Fruit fly (Drosophila melanogaster) whole organism, prepupa: ENCODE results near the gene CG7530.

Experiments used
- CG10631 ChIP-seq: fragments of 200-800 bp; sonication (Bioruptor generic); optimal IDR thresholded peaks from 2 replicates; lab custom pipeline; 2016; ENCODE audit warnings: missing biosample characterization, missing genetic modification characterization
- CG11294 ChIP-seq: fragments of 200-800 bp; sonication (Bioruptor generic); IDR thresholded peaks from 2 replicates; pipeline ENCODE4 v1.3.6; 2022; ENCODE audit warnings: missing biosample characterization, missing genetic modification characterization
- CG15336 ChIP-seq: fragments of 200-800 bp; sonication (Bioruptor generic); IDR thresholded peaks from 2 replicates; pipeline ENCODE4 v1.3.6; 2022; ENCODE audit warnings: missing biosample characterization, missing genetic modification characterization
- CG1621 ChIP-seq: fragments of 200-800 bp; sonication (Bioruptor generic); optimal IDR thresholded peaks from 3 replicates; lab custom pipeline; 2018; ENCODE audit warnings: missing biosample characterization, mild to moderate bottlenecking, missing genetic modification characterization
- CG16779 ChIP-seq: fragments of 200-800 bp; sonication (Bioruptor generic); optimal IDR thresholded peaks from 3 replicates; lab custom pipeline; 2017; ENCODE audit warnings: missing biosample characterization, mild to moderate bottlenecking, missing genetic modification characterization
- CG31627 ChIP-seq: fragments of 200-800 bp; sonication (Bioruptor generic); optimal IDR thresholded peaks from 3 replicates; lab custom pipeline; 2016; ENCODE audit warnings: missing biosample characterization, missing genetic modification characterization
- CG32006 ChIP-seq: fragments of 200-800 bp; sonication (Bioruptor generic); optimal IDR thresholded peaks from 3 replicates; lab custom pipeline; 2017; ENCODE audit warnings: missing biosample characterization, mild to moderate bottlenecking, missing genetic modification characterization
- CG34406 ChIP-seq: fragments of 200-800 bp; sonication (Bioruptor generic); optimal IDR thresholded peaks from 3 replicates; lab custom pipeline; 2016; ENCODE audit warnings: missing biosample characterization, missing genetic modification characterization
- CG4318 ChIP-seq: fragments of 200-800 bp; sonication (Bioruptor generic); optimal IDR thresholded peaks from 3 replicates; lab custom pipeline; 2017; ENCODE audit warnings: missing biosample characterization, mild to moderate bottlenecking, missing genetic modification characterization
- CG6163 ChIP-seq: fragments of 200-800 bp; sonication (Bioruptor generic); IDR thresholded peaks from 3 replicates; pipeline ENCODE4 v1.3.6; 2022; ENCODE audit warnings: missing biosample characterization, missing genetic modification characterization
- CG6276 ChIP-seq: fragments of 200-800 bp; sonication (Bioruptor generic); optimal IDR thresholded peaks from 2 replicates; lab custom pipeline; 2017; ENCODE audit warnings: missing biosample characterization, mild to moderate bottlenecking, missing genetic modification characterization
- CG6792 ChIP-seq: fragments of 200-800 bp; sonication (Bioruptor generic); optimal IDR thresholded peaks from 3 replicates; lab custom pipeline; 2016; ENCODE audit warnings: missing biosample characterization, missing genetic modification characterization
- CG6808 ChIP-seq: fragments of 200-800 bp; sonication (Bioruptor generic); optimal IDR thresholded peaks from 3 replicates; lab custom pipeline; 2017; ENCODE audit warnings: missing biosample characterization, missing genetic modification characterization, mild to moderate bottlenecking, moderate library complexity, missing genetic modification reagents
- CG7368 ChIP-seq: fragments of 200-800 bp; sonication (Bioruptor generic); optimal IDR thresholded peaks from 3 replicates; lab custom pipeline; 2016; ENCODE audit warnings: missing biosample characterization, missing genetic modification characterization
- CG8119 ChIP-seq: fragments of 200-800 bp; sonication (Bioruptor generic); IDR thresholded peaks from 3 replicates; pipeline ENCODE4 v1.3.6; 2022; ENCODE audit warnings: missing biosample characterization, missing genetic modification characterization
- CG8319 ChIP-seq: fragments of 200-800 bp; sonication (Bioruptor generic); optimal IDR thresholded peaks from 3 replicates; lab custom pipeline; 2016; ENCODE audit warnings: missing biosample characterization, missing genetic modification characterization
- CG8632 ChIP-seq: fragments of 200-800 bp; sonication (Bioruptor generic); optimal IDR thresholded peaks from 3 replicates; lab custom pipeline; 2016; ENCODE audit warnings: missing biosample characterization, missing genetic modification characterization
- CG9139 ChIP-seq: fragments of 200-800 bp; sonication (Bioruptor generic); optimal IDR thresholded peaks from 3 replicates; lab custom pipeline; 2017; ENCODE audit warnings: missing biosample characterization, mild to moderate bottlenecking, missing genetic modification characterization
- Eip75B ChIP-seq: fragments of 200-800 bp; sonication (Bioruptor generic); optimal IDR thresholded peaks from 3 replicates; lab custom pipeline; 2016; ENCODE audit warnings: missing biosample characterization, missing genetic modification characterization
- Eip78C ChIP-seq: fragments of 200-800 bp; sonication (Bioruptor generic); peaks from one replicate; lab custom pipeline; 2016; ENCODE audit warnings: missing biosample characterization, missing genetic modification characterization
- Ets21C ChIP-seq: fragments of 200-800 bp; sonication (Bioruptor generic); optimal IDR thresholded peaks from 3 replicates; lab custom pipeline; 2016; ENCODE audit warnings: missing biosample characterization, missing genetic modification characterization
- Ets96B ChIP-seq: fragments of 200-800 bp; optimal IDR thresholded peaks from 2 replicates; lab custom pipeline; 2019; ENCODE audit warnings: missing biosample characterization, mild to moderate bottlenecking, missing genetic modification characterization, moderate library complexity
- Gug ChIP-seq: fragments of 200-800 bp; sonication (Bioruptor generic); IDR thresholded peaks from 2 replicates; pipeline ENCODE4 v1.3.6; 2022; ENCODE audit warnings: missing biosample characterization, missing genetic modification characterization
- Hr38 ChIP-seq: sonication (Bioruptor generic); optimal IDR thresholded peaks from 2 replicates; lab custom pipeline; 2016; ENCODE audit warnings: missing biosample characterization, missing genetic modification characterization
- Hr4 ChIP-seq: fragments of 200-800 bp; sonication (Bioruptor generic); optimal IDR thresholded peaks from 3 replicates; lab custom pipeline; 2016; ENCODE audit warnings: missing biosample characterization, missing genetic modification characterization
- Lpt ChIP-seq: fragments of 200-800 bp; sonication (Bioruptor generic); optimal IDR thresholded peaks from 3 replicates; lab custom pipeline; 2016; ENCODE audit warnings: missing biosample characterization, missing genetic modification characterization
- Met ChIP-seq: fragments of 200-800 bp; sonication (Bioruptor generic); optimal IDR thresholded peaks from 3 replicates; lab custom pipeline; 2016; ENCODE audit warnings: missing biosample characterization, missing genetic modification characterization
- OdsH ChIP-seq: fragments of 200-800 bp; sonication (Bioruptor generic); optimal IDR thresholded peaks from 3 replicates; lab custom pipeline; 2016; ENCODE audit warnings: missing biosample characterization, missing genetic modification characterization
- Smox ChIP-seq: fragments of 200-800 bp; sonication (Bioruptor generic); optimal IDR thresholded peaks from 3 replicates; lab custom pipeline; 2016; ENCODE audit warnings: missing biosample characterization, missing genetic modification characterization
- Sox102F ChIP-seq: fragments of 200-800 bp; sonication (Bioruptor generic); optimal IDR thresholded peaks from 2 replicates; lab custom pipeline; 2016; ENCODE audit warnings: missing biosample characterization, mild to moderate bottlenecking, missing genetic modification characterization
- achi ChIP-seq: fragments of 200-800 bp; sonication (Bioruptor generic); optimal IDR thresholded peaks from 3 replicates; lab custom pipeline; 2016; ENCODE audit warnings: missing biosample characterization, missing genetic modification characterization
- acj6 ChIP-seq: fragments of 200-800 bp; sonication (Bioruptor generic); optimal IDR thresholded peaks from 3 replicates; lab custom pipeline; 2016; ENCODE audit warnings: missing biosample characterization, missing genetic modification characterization
- cyc ChIP-seq: fragments of 200-800 bp; sonication (Bioruptor generic); optimal IDR thresholded peaks from 3 replicates; lab custom pipeline; 2016; ENCODE audit warnings: missing biosample characterization, missing genetic modification characterization
- dac ChIP-seq: fragments of 200-800 bp; sonication (Bioruptor generic); optimal IDR thresholded peaks from 2 replicates; lab custom pipeline; 2017; ENCODE audit warnings: missing biosample characterization, mild to moderate bottlenecking, missing genetic modification characterization
- eg ChIP-seq: fragments of 200-800 bp; sonication (Bioruptor generic); IDR thresholded peaks from 3 replicates; pipeline ENCODE4 v1.3.6; 2022; ENCODE audit warnings: missing biosample characterization, missing genetic modification characterization
- esn ChIP-seq: fragments of 200-800 bp; sonication (Bioruptor generic); optimal IDR thresholded peaks from 2 replicates; lab custom pipeline; 2016; ENCODE audit warnings: missing biosample characterization, mild to moderate bottlenecking, missing genetic modification characterization, moderate library complexity
- fd85E ChIP-seq: fragments of 200-800 bp; sonication (Bioruptor generic); optimal IDR thresholded peaks from 3 replicates; lab custom pipeline; 2016; ENCODE audit warnings: missing biosample characterization, missing genetic modification characterization
- fkh ChIP-seq: fragments of 200-800 bp; sonication (Bioruptor generic); optimal IDR thresholded peaks from 3 replicates; lab custom pipeline; 2017; ENCODE audit warnings: missing biosample characterization, mild to moderate bottlenecking, missing genetic modification characterization, moderate library complexity
- net ChIP-seq: fragments of 200-800 bp; sonication (Bioruptor generic); optimal IDR thresholded peaks from 3 replicates; lab custom pipeline; 2016; ENCODE audit warnings: missing biosample characterization, missing genetic modification characterization
- pdm3 ChIP-seq: fragments of 200-800 bp; sonication (Bioruptor generic); optimal IDR thresholded peaks from 3 replicates; lab custom pipeline; 2016; ENCODE audit warnings: missing biosample characterization, missing genetic modification characterization

Gene CG7530

dm6 chr3R:14721942-14722939 lies 9.1 kb downstream of the CG7530 start (continued):
- TF ChIP-seq CG11294 (GFP tag; lab: Robert Waterston, UW) (peak; percentile 46; the same call in 1 of the 2 replicates), Eip75B (peak; percentile 44), CG7368 (peak; percentile 37), CG10631 (GFP tag; lab: Kevin White, UChicago) (peak; percentile 68), CG6808 (GFP tag; lab: Kevin White, UChicago) (peak; percentile 37), OdsH (GFP tag; lab: Kevin White, UChicago) (peak; percentile 62), fkh (GFP tag; lab: Kevin White, UChicago) (peak; percentile 59), Hr4 (peak; percentile 68), Eip78C (GFP tag; lab: Kevin White, UChicago) (peak; percentile 94), CG4318 (GFP tag; lab: Kevin White, UChicago) (peak; percentile 57), Smox (GFP tag; lab: Kevin White, UChicago) (peak; percentile 60), CG8119 (GFP tag; lab: Robert Waterston, UW) (peak; percentile 67), fd85E (GFP tag; lab: Kevin White, UChicago) (peak; percentile 27), eg (GFP tag; lab: Robert Waterston, UW) (peak; percentile 67), net (GFP tag; lab: Kevin White, UChicago) (peak; percentile 49), Ets96B (peak; percentile 50), CG15336 (GFP tag; lab: Robert Waterston, UW) (peak; percentile 70), esn (GFP tag; lab: Kevin White, UChicago) (peak; percentile 80), CG34406 (GFP tag; lab: Kevin White, UChicago) (peak; percentile 66), dac (GFP tag; lab: Kevin White, UChicago) (peak; percentile 52), Gug (GFP tag; lab: Robert Waterston, UW) (peak; percentile 53; the same call in 1 of the 2 replicates), CG6792 (GFP tag; lab: Kevin White, UChicago) (peak; percentile 49), cyc (GFP tag; lab: Kevin White, UChicago) (peak; percentile 51), Hr38 (GFP tag; lab: Kevin White, UChicago) (no peak), CG9139 (GFP tag; lab: Kevin White, UChicago) (no peak), CG1621 (tag; lab: Kevin White, UChicago) (no peak), CG32006 (GFP tag; lab: Kevin White, UChicago) (peak; percentile 74), CG8319 (GFP tag; lab: Kevin White, UChicago) (no peak), CG16779 (tag; lab: Kevin White, UChicago) (no peak), CG6276 (GFP tag; lab: Kevin White, UChicago) (peak; percentile 57), CG6163 (GFP tag; lab: Robert Waterston, UW) (peak; percentile 68), pdm3 (peak; percentile 72), Lpt (GFP tag; lab: Kevin White, UChicago) (peak; percentile 69), Met (GFP tag; lab: Kevin White, UChicago) (peak; percentile 74), CG8632 (peak; percentile 47), CG31627 (GFP tag; lab: Kevin White, UChicago) (peak; percentile 78), Ets21C (GFP tag; lab: Kevin White, UChicago) (peak; percentile 53), acj6 (GFP tag; lab: Kevin White, UChicago) (peak; percentile 63), Sox102F (GFP tag; lab: Kevin White, UChicago) (peak; percentile 61), achi (GFP tag; lab: Kevin White, UChicago) (peak; percentile 62)
- TF ChIP-seq, all 60 proteins: peak for 52
